Worm (Caenorhabditis elegans) whole organism, L4 larva: ENCODE results near the gene zig-11.

Experiments
- F44E2.7 ChIP-seq: fragments of 200-800 bp; sonication (Bioruptor generic); IDR thresholded peaks from 2 replicates; pipeline ENCODE4 v2.1.2; 2022; ENCODE audit warnings: missing genetic modification characterization, missing compliant biosample characterization
- F49E8.2 ChIP-seq: sonication (generic microtip); optimal IDR thresholded peaks from 2 replicates; lab custom pipeline; 2016; ENCODE audit warnings: missing compliant biosample characterization, mild to moderate bottlenecking, missing genetic modification characterization, borderline replicate concordance
- T20F7.1 ChIP-seq: fragments of 200-800 bp; sonication (Bioruptor generic); optimal IDR thresholded peaks from 2 replicates; lab custom pipeline; 2018; ENCODE audit warnings: mild to moderate bottlenecking, missing genetic modification characterization, missing compliant biosample characterization
- Y75B8A.6 ChIP-seq: fragments of 200-800 bp; sonication (Bioruptor generic); IDR thresholded peaks from 2 replicates; pipeline ENCODE4 v1.3.6; 2022; ENCODE audit warnings: missing genetic modification reagents, missing genetic modification characterization, missing compliant biosample characterization
- aha-1 ChIP-seq: fragments of 150-350 bp; peaks from one replicate; lab custom pipeline; 2014; ENCODE audit warnings: missing biosample characterization, missing genetic modification characterization
- aly-2 ChIP-seq: sonication (generic microtip); optimal IDR thresholded peaks from 2 replicates; lab custom pipeline; 2018; ENCODE audit warnings: missing biosample characterization, missing genetic modification characterization
- ama-1 ChIP-seq: fragments of 150-350 bp; optimal IDR thresholded peaks from 2 replicates; lab custom pipeline; 2014; ENCODE audit warnings: inconsistent platforms, mixed read lengths
- arid-1 ChIP-seq: fragments of 200-800 bp; sonication (Bioruptor generic); conservative IDR thresholded peaks from 2 replicates; pipeline ENCODE4 v1.3.6; 2022; ENCODE audit warnings: missing genetic modification reagents, missing genetic modification characterization, missing compliant biosample characterization
- attf-4 ChIP-seq: sonication (generic microtip); optimal IDR thresholded peaks from 3 replicates; lab custom pipeline; 2017; ENCODE audit warnings: missing biosample characterization, missing genetic modification characterization
- ceh-44 ChIP-seq: fragments of 200-800 bp; sonication (Bioruptor generic); IDR thresholded peaks from 2 replicates; pipeline ENCODE4 v1.3.6; 2022; ENCODE audit warnings: missing genetic modification reagents, missing genetic modification characterization, missing compliant biosample characterization
- ceh-82 ChIP-seq: sonication (generic microtip); optimal IDR thresholded peaks from 2 replicates; lab custom pipeline; 2017; ENCODE audit warnings: missing biosample characterization, missing genetic modification characterization
- ces-1 ChIP-seq: fragments of 150-350 bp; sonication (generic microtip); optimal IDR thresholded peaks from 4 replicates; lab custom pipeline; 2014; ENCODE audit warnings: missing biosample characterization, missing genetic modification reagents, missing genetic modification characterization
- ctbp-1 ChIP-seq: fragments of 200-800 bp; sonication (Bioruptor generic); IDR thresholded peaks from 2 replicates; pipeline ENCODE4 v1.3.6; 2022; ENCODE audit warnings: missing genetic modification reagents, missing genetic modification characterization, missing compliant biosample characterization
- daf-16 ChIP-seq, 3 experiments: sonication (generic microtip); optimal IDR thresholded peaks; 2 replicates each; lab custom pipeline; 2016 to 2017; ENCODE audit warnings: missing genetic modification characterization in 3 of 3, missing genetic modification reagents in 3 of 3, mild to moderate bottlenecking in 2 of 3, missing compliant biosample characterization in 2 of 3, missing biosample characterization in 1 of 3, moderate library complexity in 1 of 3
- dmd-9 ChIP-seq: fragments of 200-800 bp; sonication (Bioruptor generic); IDR thresholded peaks from 2 replicates; pipeline ENCODE4 v1.3.6; 2022; ENCODE audit warnings: missing genetic modification reagents, missing genetic modification characterization, missing compliant biosample characterization
- duxl-1 ChIP-seq: sonication (generic microtip); optimal IDR thresholded peaks from 2 replicates; lab custom pipeline; 2016; ENCODE audit warnings: mild to moderate bottlenecking, missing genetic modification characterization, moderate library complexity, missing compliant biosample characterization; ENCODE audit not compliant: poor library complexity
- dve-1 ChIP-seq: sonication (generic microtip); optimal IDR thresholded peaks from 2 replicates; lab custom pipeline; 2017; ENCODE audit warnings: antibody characterized with exemption, mild to moderate bottlenecking, missing genetic modification characterization, missing compliant biosample characterization; ENCODE audit not compliant: insufficient read depth
- egl-27 ChIP-seq: sonication (generic microtip); optimal IDR thresholded peaks from 3 replicates; lab custom pipeline; 2017; ENCODE audit warnings: missing biosample characterization, missing genetic modification reagents, missing genetic modification characterization
- egl-43 ChIP-seq: fragments of 200-800 bp; sonication (Bioruptor generic); IDR thresholded peaks from 2 replicates; pipeline ENCODE4 v1.3.6; 2022; ENCODE audit warnings: missing genetic modification reagents, missing genetic modification characterization, missing compliant biosample characterization
- fkh-10 ChIP-seq: fragments of 150-350 bp; optimal IDR thresholded peaks from 2 replicates; lab custom pipeline; 2014; ENCODE audit warnings: missing biosample characterization, missing genetic modification reagents, missing genetic modification characterization
- hlh-30 ChIP-seq: sonication (generic microtip); optimal IDR thresholded peaks from 2 replicates; lab custom pipeline; 2017; ENCODE audit warnings: antibody characterized with exemption, mild to moderate bottlenecking, missing genetic modification characterization, missing compliant biosample characterization; ENCODE audit not compliant: insufficient read depth
- lin-1 ChIP-seq: fragments of 200-800 bp; sonication (Bioruptor generic); IDR thresholded peaks from 2 replicates; pipeline ENCODE4 v1.3.6; 2022; ENCODE audit warnings: missing genetic modification reagents, missing genetic modification characterization, missing compliant biosample characterization
- lin-29 ChIP-seq: fragments of 200-800 bp; sonication (Bioruptor generic); IDR thresholded peaks from 2 replicates; pipeline ENCODE4 v1.3.6; 2022; ENCODE audit warnings: missing genetic modification reagents, missing genetic modification characterization, missing compliant biosample characterization
- madf-5 ChIP-seq, 2 experiments: fragments of 200-800 bp; sonication (Bioruptor generic); IDR thresholded peaks; 2 replicates each; pipeline ENCODE4 v1.3.6; 2022; ENCODE audit warnings: missing compliant biosample characterization in 2 of 2, missing genetic modification characterization in 2 of 2
- mes-2 ChIP-seq: sonication (generic microtip); optimal IDR thresholded peaks from 2 replicates; lab custom pipeline; 2016; ENCODE audit warnings: missing genotype, mild to moderate bottlenecking, missing genetic modification characterization, missing compliant biosample characterization; ENCODE audit not compliant: poor library complexity, severe bottlenecking
- mxl-2 ChIP-seq: fragments of 200-800 bp; sonication (Bioruptor generic); conservative IDR thresholded peaks from 2 replicates; pipeline ENCODE4 v1.3.6; 2022; ENCODE audit warnings: missing genetic modification reagents, missing genetic modification characterization, missing compliant biosample characterization
- nhr-237 ChIP-seq: sonication (generic microtip); optimal IDR thresholded peaks from 2 replicates; lab custom pipeline; 2017; ENCODE audit warnings: missing biosample characterization, missing genetic modification characterization
- nhr-41 ChIP-seq: fragments of 200-800 bp; sonication (Bioruptor generic); IDR thresholded peaks from 2 replicates; pipeline ENCODE4 v1.3.6; 2022; ENCODE audit warnings: missing genetic modification reagents, missing genetic modification characterization, missing compliant biosample characterization
- nhr-6 ChIP-seq: fragments of 150-350 bp; optimal IDR thresholded peaks from 2 replicates; lab custom pipeline; 2014; ENCODE audit warnings: missing biosample characterization, missing genetic modification characterization
- pqm-1 ChIP-seq: sonication (generic microtip); optimal IDR thresholded peaks from 2 replicates; lab custom pipeline; 2017; ENCODE audit warnings: missing biosample characterization, missing genetic modification characterization
- rbr-2 ChIP-seq: sonication (generic microtip); optimal IDR thresholded peaks from 2 replicates; lab custom pipeline; 2016; ENCODE audit warnings: missing genotype, missing genetic modification characterization, missing compliant biosample characterization
- saeg-2 ChIP-seq: fragments of 200-800 bp; sonication (Bioruptor generic); IDR thresholded peaks from 2 replicates; pipeline ENCODE4 v1.3.6; 2022; ENCODE audit warnings: missing genetic modification reagents, missing genetic modification characterization, missing compliant biosample characterization
- skn-1 ChIP-seq: fragments of 150-350 bp; optimal IDR thresholded peaks from 2 replicates; lab custom pipeline; 2014; ENCODE audit warnings: missing biosample characterization, missing genetic modification characterization
- snpc-1.2 ChIP-seq: fragments of 200-800 bp; sonication (Bioruptor generic); IDR thresholded peaks from 2 replicates; pipeline ENCODE4 v1.3.6; 2022; ENCODE audit warnings: missing genetic modification reagents, missing genetic modification characterization, missing compliant biosample characterization
- snpc-4 ChIP-seq: fragments of 150-350 bp; optimal IDR thresholded peaks from 2 replicates; lab custom pipeline; 2014; ENCODE audit warnings: missing biosample characterization, missing genetic modification characterization
- spr-1 ChIP-seq: sonication (generic microtip); optimal IDR thresholded peaks from 2 replicates; lab custom pipeline; 2016; ENCODE audit warnings: mild to moderate bottlenecking, missing genetic modification characterization, missing compliant biosample characterization
- spr-3 ChIP-seq: fragments of 200-800 bp; sonication (Bioruptor generic); optimal IDR thresholded peaks from 2 replicates; lab custom pipeline; 2018; ENCODE audit warnings: mild to moderate bottlenecking, missing genetic modification characterization, missing compliant biosample characterization
- tag-97 ChIP-seq: fragments of 200-800 bp; sonication (Bioruptor generic); IDR thresholded peaks from 2 replicates; pipeline ENCODE4 v1.3.6; 2022; ENCODE audit warnings: missing genetic modification characterization, missing compliant biosample characterization
- unc-130 ChIP-seq: sonication (generic microtip); optimal IDR thresholded peaks from 2 replicates; lab custom pipeline; 2016; ENCODE audit warnings: missing genetic modification reagents, missing genetic modification characterization, missing compliant biosample characterization
- zfp-2 ChIP-seq: sonication (generic microtip); optimal IDR thresholded peaks from 2 replicates; lab custom pipeline; 2016; ENCODE audit warnings: mild to moderate bottlenecking, missing genetic modification characterization, missing compliant biosample characterization
- zip-2 ChIP-seq: fragments of 150-350 bp; optimal IDR thresholded peaks from 2 replicates; lab custom pipeline; 2014; ENCODE audit warnings: missing biosample characterization, missing genetic modification characterization
- ztf-11 ChIP-seq: fragments of 150-350 bp; optimal IDR thresholded peaks from 2 replicates; lab custom pipeline; 2014; ENCODE audit warnings: missing biosample characterization, missing genetic modification characterization

The zig-11 gene

DNA sequence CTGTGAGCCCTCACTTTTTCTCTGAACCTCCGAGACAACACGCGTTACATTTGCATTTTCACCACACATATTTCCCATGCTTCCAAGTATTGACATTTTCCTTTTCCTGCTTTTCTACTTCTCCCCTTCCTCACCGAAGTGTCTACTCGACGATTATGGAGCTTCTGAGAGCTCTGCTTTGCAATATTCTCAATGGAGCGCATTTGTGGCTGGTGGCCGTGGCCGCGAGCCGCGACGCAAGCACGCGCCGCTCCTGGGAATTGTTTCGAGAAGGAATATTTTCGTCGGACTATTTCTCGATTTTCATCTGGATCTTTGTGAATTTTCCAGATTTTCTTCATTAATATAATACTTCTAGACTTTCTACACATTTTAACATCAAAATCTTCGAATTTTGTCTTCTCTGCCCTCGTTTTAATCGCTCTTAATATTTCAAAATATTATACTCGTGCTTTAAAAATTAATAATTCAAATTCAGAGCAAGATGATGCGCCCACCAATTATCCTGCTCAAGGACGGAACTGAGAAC is 20.9 kb downstream of the zig-11 start, which contains the start of the genes T10B5.4 and cct-7 (continued):
- TF ChIP-seq egl-27 (tag; lab: Kevin White, UChicago) (no peak), T20F7.1 (peak; percentile 80), aly-2 (no peak), Y75B8A.6 (no peak), madf-5 (GFP tag; IDR thresholded peaks at IDR 0.05; lab: Robert Waterston, UW) (0 out of 4 replicates have a peak, but pooled peaks of 1 of the 2 experiments have one; percentile 32), aha-1 (tag; lab: Kevin White, UChicago) (peak; percentile 98), ceh-82 (tag; lab: Kevin White, UChicago) (no peak), mes-2 (tag; lab: Kevin White, UChicago) (peak; percentile 96), tag-97 (GFP tag; lab: Robert Waterston, UW) (no peak), pqm-1 (tag; lab: Kevin White, UChicago) (peak; percentile 36), lin-29 (no peak), dmd-9 (GFP tag; lab: Robert Waterston, UW) (no peak), snpc-4 (peak; percentile 9), ztf-11 (tag; lab: Kevin White, UChicago) (no peak), nhr-41 (GFP tag; lab: Robert Waterston, UW) (no peak), unc-130 (GFP tag; lab: Kevin White, UChicago) (peak; percentile 89), fkh-10 (GFP tag; lab: Kevin White, UChicago) (peak; percentile 98), spr-1 (tag; lab: Kevin White, UChicago) (peak; percentile 42), rbr-2 (tag; lab: Kevin White, UChicago) (peak; percentile 92), daf-16 (GFP tag; optimal IDR thresholded peaks at IDR 0.05; lab: Kevin White, UChicago) (no peak), daf-16 (tag; optimal IDR thresholded peaks at IDR 0.05; lab: Kevin White, UChicago) (peak; percentile 46), ama-1 (lab: Kevin White, UChicago) (no peak), ces-1 (GFP tag; lab: Kevin White, UChicago) (no peak), ctbp-1 (peak; percentile 79), ceh-44 (GFP tag; lab: Robert Waterston, UW) (peak; percentile 60; the same call in 1 of the 2 replicates), snpc-1.2 (GFP tag; lab: Robert Waterston, UW) (no peak), attf-4 (tag; lab: Kevin White, UChicago) (no peak), saeg-2 (peak; percentile 59; the same call in 1 of the 2 replicates), nhr-237 (tag; lab: Kevin White, UChicago) (peak; percentile 36), mxl-2 (GFP tag; lab: Robert Waterston, UW) (no peak), zfp-2 (tag; lab: Kevin White, UChicago) (peak; percentile 28), spr-3 (GFP tag; lab: Kevin White, UChicago) (no peak), lin-1 (GFP tag; lab: Robert Waterston, UW) (0 out of 2 replicates have a peak, but pooled peaks have one; percentile 22), arid-1 (GFP tag; lab: Robert Waterston, UW) (peak; percentile 76), zip-2 (tag; lab: Kevin White, UChicago) (no peak), duxl-1 (tag; lab: Kevin White, UChicago) (peak; percentile 6), F44E2.7 (no peak), nhr-6 (tag; lab: Kevin White, UChicago) (peak; percentile 78), dve-1 (tag; lab: Kevin White, UChicago) (peak; percentile 90), egl-43 (GFP tag; lab: Robert Waterston, UW) (peak; percentile 80), skn-1 (tag; lab: Kevin White, UChicago) (no peak), F49E8.2 (tag; lab: Kevin White, UChicago) (peak; percentile 61), hlh-30 (tag; lab: Kevin White, UChicago) (peak; percentile 91)
